Fruit fly (Drosophila melanogaster) whole organism, embryonic: ENCODE results near the gene Tg.

Experiments used
- Bgb ChIP-seq: fragments of 200-800 bp; sonication (Bioruptor generic); IDR thresholded peaks from 2 replicates; pipeline ENCODE4 v1.3.6; 2022; ENCODE audit warnings: missing biosample characterization, missing genetic modification characterization; ENCODE audit not compliant: partially characterized antibody
- CG10543 ChIP-seq: fragments of 200-800 bp; sonication (Bioruptor generic); optimal IDR thresholded peaks from 3 replicates; lab custom pipeline; 2017; ENCODE audit warnings: missing biosample characterization, mild to moderate bottlenecking, missing genetic modification characterization, moderate library complexity
- CG11560 ChIP-seq: fragments of 200-800 bp; sonication (Bioruptor generic); IDR thresholded peaks from 3 replicates; pipeline ENCODE4 v1.3.6; 2022; ENCODE audit warnings: missing biosample characterization, missing genetic modification characterization
- CG1233 ChIP-seq: fragments of 200-800 bp; sonication (Bioruptor generic); optimal IDR thresholded peaks from 4 replicates; lab custom pipeline; 2018; ENCODE audit warnings: missing biosample characterization, mild to moderate bottlenecking, missing genetic modification characterization
- CG13624 ChIP-seq: fragments of 200-800 bp; sonication (Bioruptor generic); optimal IDR thresholded peaks from 2 replicates; lab custom pipeline; 2016; ENCODE audit warnings: missing biosample characterization, missing genetic modification characterization
- CG15269 ChIP-seq: fragments of 200-800 bp; sonication (Bioruptor generic); optimal IDR thresholded peaks from 2 replicates; lab custom pipeline; 2018; ENCODE audit warnings: missing biosample characterization, mild to moderate bottlenecking, missing genetic modification characterization, moderate library complexity
- CG15601 ChIP-seq: fragments of 200-800 bp; sonication (Bioruptor generic); optimal IDR thresholded peaks from 3 replicates; lab custom pipeline; 2019; ENCODE audit warnings: missing biosample characterization, mild to moderate bottlenecking, missing genetic modification characterization, moderate library complexity
- CG17186 ChIP-seq: fragments of 200-800 bp; sonication (Bioruptor generic); optimal IDR thresholded peaks from 3 replicates; lab custom pipeline; 2017; ENCODE audit warnings: missing biosample characterization, missing genetic modification reagents, missing genetic modification characterization
- CG18262 ChIP-seq: fragments of 200-800 bp; optimal IDR thresholded peaks from 3 replicates; lab custom pipeline; 2019; ENCODE audit warnings: missing biosample characterization, mild to moderate bottlenecking, missing genetic modification characterization, moderate library complexity
- CG31224 ChIP-seq: fragments of 200-800 bp; sonication (Bioruptor generic); IDR thresholded peaks from 2 replicates; pipeline ENCODE4 v1.3.6; 2022; ENCODE audit warnings: missing biosample characterization, missing genetic modification characterization
- CG32767 ChIP-seq: fragments of 200-800 bp; sonication (Bioruptor generic); IDR thresholded peaks from 2 replicates; pipeline ENCODE4 v1.3.6; 2022; ENCODE audit warnings: missing biosample characterization, missing genetic modification characterization
- CG4854 ChIP-seq: fragments of 200-800 bp; sonication (Bioruptor generic); optimal IDR thresholded peaks from 2 replicates; lab custom pipeline; 2016; ENCODE audit warnings: missing biosample characterization, missing genetic modification characterization, inconsistent platforms
- CG7786 ChIP-seq: fragments of 200-800 bp; sonication (Bioruptor generic); optimal IDR thresholded peaks from 2 replicates; lab custom pipeline; 2016; ENCODE audit warnings: missing biosample characterization, missing genetic modification characterization
- CG7928 ChIP-seq: fragments of 200-800 bp; sonication (Bioruptor generic); optimal IDR thresholded peaks from 2 replicates; lab custom pipeline; 2017; ENCODE audit warnings: missing biosample characterization, mild to moderate bottlenecking, missing genetic modification characterization
- CoRest ChIP-seq: fragments of 200-800 bp; sonication (Bioruptor generic); optimal IDR thresholded peaks from 3 replicates; lab custom pipeline; 2018; ENCODE audit warnings: missing biosample characterization, mild to moderate bottlenecking, missing genetic modification characterization, moderate library complexity
- D19B ChIP-seq: fragments of 200-800 bp; sonication (Bioruptor generic); optimal IDR thresholded peaks from 2 replicates; lab custom pipeline; 2017; ENCODE audit warnings: missing biosample characterization, mild to moderate bottlenecking, missing genetic modification characterization
- Dek ChIP-seq: fragments of 200-800 bp; sonication (Bioruptor generic); optimal IDR thresholded peaks from 3 replicates; lab custom pipeline; 2019; ENCODE audit warnings: missing biosample characterization, mild to moderate bottlenecking, missing genetic modification characterization, moderate library complexity
- Doc3 ChIP-seq: fragments of 200-800 bp; sonication (Bioruptor generic); IDR thresholded peaks from 3 replicates; pipeline ENCODE4 v1.3.6; 2022; ENCODE audit warnings: missing biosample characterization, missing genetic modification characterization; ENCODE audit not compliant: partially characterized antibody
- ERR ChIP-seq: fragments of 200-800 bp; sonication (Bioruptor generic); optimal IDR thresholded peaks from 2 replicates; lab custom pipeline; 2016; ENCODE audit warnings: missing biosample characterization, missing genetic modification characterization
- Oli ChIP-seq: fragments of 200-800 bp; sonication (Bioruptor generic); optimal IDR thresholded peaks from 2 replicates; lab custom pipeline; 2018; ENCODE audit warnings: missing biosample characterization, mild to moderate bottlenecking, missing genetic modification characterization, moderate library complexity
- Sry-δ ChIP-seq: fragments of 200-800 bp; sonication (Bioruptor generic); optimal IDR thresholded peaks from 2 replicates; lab custom pipeline; 2016; ENCODE audit warnings: missing biosample characterization, missing genetic modification characterization
- TFAM ChIP-seq: fragments of 200-800 bp; sonication (Bioruptor generic); optimal IDR thresholded peaks from 2 replicates; lab custom pipeline; 2017; ENCODE audit warnings: missing biosample characterization, missing genetic modification characterization, inconsistent platforms
- Xrp1 ChIP-seq: fragments of 200-800 bp; sonication (Bioruptor generic); IDR thresholded peaks from 2 replicates; pipeline ENCODE4 v1.3.6; 2022; ENCODE audit warnings: missing biosample characterization, missing genetic modification characterization
- YL-1 ChIP-seq: fragments of 200-800 bp; sonication (Bioruptor generic); optimal IDR thresholded peaks from 3 replicates; lab custom pipeline; 2017; ENCODE audit warnings: missing biosample characterization, mild to moderate bottlenecking, missing genetic modification characterization
- ap ChIP-seq: fragments of 200-800 bp; sonication (Bioruptor generic); IDR thresholded peaks from 2 replicates; pipeline ENCODE4 v1.3.6; 2022; ENCODE audit warnings: missing biosample characterization, missing genetic modification characterization
- bbx ChIP-seq: fragments of 200-800 bp; sonication (Bioruptor generic); IDR thresholded peaks from 2 replicates; pipeline ENCODE4 v1.3.6; 2022; ENCODE audit warnings: missing biosample characterization, missing genetic modification characterization; ENCODE audit not compliant: partially characterized antibody
- dysf ChIP-seq: fragments of 200-800 bp; sonication (Bioruptor generic); IDR thresholded peaks from 3 replicates; pipeline ENCODE4 v1.3.6; 2022; ENCODE audit warnings: missing biosample characterization, missing genetic modification characterization
- emc ChIP-seq: fragments of 200-800 bp; sonication (Bioruptor generic); optimal IDR thresholded peaks from 2 replicates; lab custom pipeline; 2016; ENCODE audit warnings: missing biosample characterization, missing genetic modification characterization
- fd102C ChIP-seq: fragments of 200-800 bp; sonication (Bioruptor generic); optimal IDR thresholded peaks from 2 replicates; lab custom pipeline; 2018; ENCODE audit warnings: missing biosample characterization, mild to moderate bottlenecking, missing genetic modification characterization, moderate library complexity
- grau ChIP-seq: fragments of 200-800 bp; optimal IDR thresholded peaks from 3 replicates; lab custom pipeline; 2019; ENCODE audit warnings: missing biosample characterization, mild to moderate bottlenecking, missing genetic modification characterization, moderate library complexity
- gro ChIP-seq: fragments of 200-800 bp; sonication (Bioruptor generic); optimal IDR thresholded peaks from 2 replicates; lab custom pipeline; 2016; ENCODE audit warnings: missing biosample characterization, missing genetic modification characterization
- gsb ChIP-seq: fragments of 200-800 bp; sonication (Bioruptor generic); IDR thresholded peaks from 2 replicates; pipeline ENCODE4 v1.3.6; 2022; ENCODE audit warnings: missing biosample characterization, missing genetic modification characterization
- hkb ChIP-seq, 2 experiments: fragments of 200-800 bp in 1 of 2; fragments of >200 bp in 1 of 2; sonication (Bioruptor generic) in 1 of 2; IDR thresholded peaks in 1 of 2; optimal IDR thresholded peaks in 1 of 2; 2 replicates each; pipeline versions ENCODE4 v1.3.6 to Lab custom; 2017 to 2022; ENCODE audit warnings: missing biosample characterization in 1 of 2, missing genetic modification characterization in 1 of 2
- lbe ChIP-seq: fragments of 200-800 bp; sonication (Bioruptor generic); optimal IDR thresholded peaks from 2 replicates; lab custom pipeline; 2016; ENCODE audit warnings: missing biosample characterization, mild to moderate bottlenecking, missing genetic modification characterization
- nau ChIP-seq: fragments of 200-800 bp; sonication (Bioruptor generic); optimal IDR thresholded peaks from 3 replicates; lab custom pipeline; 2017; ENCODE audit warnings: missing biosample characterization, mild to moderate bottlenecking, missing genetic modification characterization, missing genetic modification reagents
- nerfin-1 ChIP-seq: fragments of 200-800 bp; sonication (Bioruptor generic); optimal IDR thresholded peaks from 3 replicates; lab custom pipeline; 2019; ENCODE audit warnings: missing biosample characterization, mild to moderate bottlenecking, missing genetic modification characterization, moderate library complexity
- odd ChIP-seq: fragments of 200-800 bp; sonication (Bioruptor generic); optimal IDR thresholded peaks from 2 replicates; lab custom pipeline; 2017; ENCODE audit warnings: missing biosample characterization, mild to moderate bottlenecking, missing genetic modification characterization
- pan ChIP-seq, 4 experiments: fragments of >200 bp in 3 of 4; fragments of 200-800 bp in 1 of 4; sonication (Bioruptor generic) in 1 of 4; optimal IDR thresholded peaks in 3 of 4; IDR thresholded peaks in 1 of 4; 2 replicates each; pipeline versions ENCODE4 v1.3.6 to Lab custom; 2017 to 2022; ENCODE audit warnings: missing biosample characterization in 2 of 4, missing genetic modification characterization in 2 of 4, mixed read lengths in 1 of 4
- pros ChIP-seq: fragments of 200-800 bp; sonication (Bioruptor generic); optimal IDR thresholded peaks from 3 replicates; lab custom pipeline; 2019; ENCODE audit warnings: missing biosample characterization, mild to moderate bottlenecking, missing genetic modification characterization, moderate library complexity
- salm ChIP-seq: fragments of 200-800 bp; sonication (Bioruptor generic); optimal IDR thresholded peaks from 2 replicates; lab custom pipeline; 2018; ENCODE audit warnings: missing biosample characterization, mild to moderate bottlenecking, missing genetic modification characterization
- schlank ChIP-seq: fragments of 200-800 bp; sonication (Bioruptor generic); optimal IDR thresholded peaks from 2 replicates; lab custom pipeline; 2018; ENCODE audit warnings: missing biosample characterization, mild to moderate bottlenecking, missing genetic modification characterization
- sens-2 ChIP-seq: fragments of 200-800 bp; sonication (Bioruptor generic); IDR thresholded peaks from 2 replicates; pipeline ENCODE4 v1.3.6; 2022; ENCODE audit warnings: missing biosample characterization, missing genetic modification characterization
- vnd ChIP-seq: fragments of 200-800 bp; sonication (Bioruptor generic); IDR thresholded peaks from 3 replicates; pipeline ENCODE4 v1.3.6; 2022; ENCODE audit warnings: missing biosample characterization, missing genetic modification characterization; ENCODE audit not compliant: partially characterized antibody
- wdn ChIP-seq: fragments of 200-800 bp; sonication (Bioruptor generic); IDR thresholded peaks from 2 replicates; pipeline ENCODE4 v1.3.6; 2022; ENCODE audit warnings: missing biosample characterization, missing genetic modification characterization
- zfh1 ChIP-seq: fragments of 200-800 bp; sonication (Bioruptor generic); IDR thresholded peaks from 3 replicates; pipeline ENCODE4 v1.3.6; 2022; ENCODE audit warnings: missing biosample characterization, missing genetic modification characterization

The Tg gene

DNA sequence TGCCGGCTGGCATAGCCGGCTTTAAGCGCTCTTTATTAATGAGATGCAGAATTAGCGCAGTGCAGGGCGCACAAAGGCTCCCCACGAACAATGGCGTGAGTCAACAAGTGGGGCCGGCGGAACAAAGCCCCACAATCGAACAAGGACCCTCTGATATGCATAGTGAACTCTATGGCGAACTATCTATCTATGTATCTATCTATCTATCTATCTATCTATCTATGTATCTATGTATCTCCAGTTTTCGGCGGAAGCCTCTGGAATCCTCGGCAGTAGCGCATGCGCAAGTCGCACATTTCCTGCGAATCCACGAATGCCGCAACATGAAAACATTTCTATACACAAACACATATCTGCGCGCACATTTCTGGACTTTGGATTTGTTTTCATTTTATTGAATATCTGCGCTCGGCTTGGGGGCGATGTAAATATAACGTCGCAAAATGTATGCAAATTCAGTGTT is 10.6 kb upstream of the Tg start (continued):
- no peak for TF ChIP-seq fd102C (GFP tag; lab: Kevin White, UChicago)
- TF ChIP-seq CG10543 (GFP tag; lab: Kevin White, UChicago) = peak; percentile 25
- TF ChIP-seq CG1233 (GFP tag; lab: Kevin White, UChicago) = peak; percentile 10
- peak; percentile 68 for TF ChIP-seq gro (GFP tag; lab: Kevin White, UChicago)
- TF ChIP-seq lbe (GFP tag; lab: Kevin White, UChicago) = peak; percentile 82
- TF ChIP-seq dysf (GFP tag; lab: Robert Waterston, UW) = peak; percentile 18; the same call in 1 of the 3 replicates
- no peak for TF ChIP-seq Oli
- peak; percentile 8 for TF ChIP-seq CG7928 (GFP tag; lab: Kevin White, UChicago)
- TF ChIP-seq CG15269 (tag; lab: Kevin White, UChicago) = no peak
- TF ChIP-seq nerfin-1 (tag; lab: Kevin White, UChicago) = peak; percentile 95
- 0 out of 2 replicates have a peak, but pooled peaks have one; percentile 19 for TF ChIP-seq CG31224 (GFP tag; lab: Robert Waterston, UW)
- TF ChIP-seq emc (GFP tag; lab: Kevin White, UChicago) = peak; percentile 19
- TF ChIP-seq D19B (GFP tag; lab: Kevin White, UChicago) = peak; percentile 61
- peak; percentile 50 for TF ChIP-seq CG13624

DNA sequence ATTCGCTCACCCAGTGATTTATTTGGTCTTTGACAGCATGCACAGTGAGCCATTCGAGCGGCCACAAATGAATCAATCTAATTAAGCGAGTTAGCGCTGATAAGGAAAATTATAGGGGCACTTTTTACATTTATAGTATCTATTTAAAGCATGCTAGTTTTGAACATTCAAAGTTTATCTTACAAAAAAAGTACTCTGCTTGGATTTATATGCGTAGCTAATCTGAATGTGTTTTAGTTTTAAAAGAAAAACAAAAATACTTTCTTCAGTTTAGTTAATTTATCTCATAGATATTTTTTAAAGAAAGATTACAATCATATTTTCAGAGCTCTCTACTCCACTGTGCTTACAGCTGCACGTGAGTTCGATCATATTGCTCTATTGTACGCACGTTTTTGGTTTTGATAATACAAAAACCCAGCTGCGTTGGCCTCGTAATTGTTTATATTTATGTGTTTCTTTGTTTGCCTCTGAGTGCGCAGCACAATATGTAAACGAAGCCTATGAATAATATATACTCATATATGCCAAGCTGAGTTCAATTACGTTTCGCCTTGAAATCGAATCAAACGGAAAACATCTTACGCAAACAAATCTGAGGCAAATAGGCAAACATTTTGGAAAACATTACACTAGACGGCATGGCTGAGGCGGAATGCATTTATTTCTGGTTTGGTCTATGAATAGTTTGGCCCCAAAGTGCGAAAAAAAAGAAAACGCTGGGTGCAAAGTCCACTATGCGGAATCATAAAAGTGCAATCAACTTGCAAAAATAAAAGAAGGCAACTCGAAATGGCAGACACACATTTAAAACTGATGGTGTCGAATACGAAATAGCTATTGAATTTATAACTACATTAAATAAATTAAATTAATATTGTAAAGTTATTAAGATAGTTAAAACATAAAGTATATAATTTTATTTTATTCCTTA is 9.2 kb upstream of the Tg start:
- peak; percentile 69 for TF ChIP-seq ap (GFP tag; lab: Robert Waterston, UW)
- TF ChIP-seq nau (GFP tag; lab: Kevin White, UChicago) = peak; percentile 89
- peak; percentile 93 for TF ChIP-seq CoRest (tag; lab: Kevin White, UChicago)
- TF ChIP-seq Bgb (GFP tag; lab: Robert Waterston, UW) = no peak
- peak; percentile 48 for TF ChIP-seq schlank (tag; lab: Kevin White, UChicago)
- peak; percentile 83 for TF ChIP-seq CG7786
- TF ChIP-seq salm = peak; percentile 67
- TF ChIP-seq CG15601 (tag; lab: Kevin White, UChicago) = peak; percentile 65
- TF ChIP-seq Dek = peak; percentile 81
- TF ChIP-seq ERR = peak; percentile 71
- TF ChIP-seq sens-2 (GFP tag; lab: Robert Waterston, UW) = peak; percentile 59
- TF ChIP-seq Doc3 (GFP tag; lab: Robert Waterston, UW) = no peak
- TF ChIP-seq CG4854 (GFP tag; lab: Kevin White, UChicago) = peak; percentile 72
- TF ChIP-seq bbx (GFP tag; lab: Robert Waterston, UW) = no peak
- no peak for TF ChIP-seq hkb (optimal IDR thresholded peaks at IDR 0.05; lab: Kevin White, UChicago)
- peak; percentile 86 for TF ChIP-seq hkb (GFP tag; IDR thresholded peaks at IDR 0.05; lab: Robert Waterston, UW)
- TF ChIP-seq gsb = peak; percentile 82
- TF ChIP-seq pan (optimal IDR thresholded peaks at IDR 0.05; lab: Kevin White, UChicago) = no peak
- TF ChIP-seq pan (GFP tag; optimal IDR thresholded peaks at IDR 0.05 in 1 of 2, IDR thresholded peaks at IDR 0.05 in 1 of 2) = peak in 1 of 2 experiments; percentile 87
- TF ChIP-seq wdn (GFP tag; lab: Robert Waterston, UW) = peak; percentile 79
- TF ChIP-seq grau (tag; lab: Kevin White, UChicago) = peak; percentile 91
- TF ChIP-seq Xrp1 (GFP tag; lab: Robert Waterston, UW) = peak; percentile 87
- TF ChIP-seq pros (GFP tag; lab: Kevin White, UChicago) = peak; percentile 33
- peak; percentile 77 for TF ChIP-seq CG11560
- peak; percentile 93 for TF ChIP-seq CG18262 (tag; lab: Kevin White, UChicago)
- peak; percentile 76 for TF ChIP-seq zfh1 (GFP tag; lab: Robert Waterston, UW)
- no peak for TF ChIP-seq TFAM (GFP tag; lab: Kevin White, UChicago)
- TF ChIP-seq CG32767 = peak; percentile 84
- TF ChIP-seq Sry-δ (GFP tag; lab: Kevin White, UChicago) = peak; percentile 44
- peak; percentile 84 for TF ChIP-seq odd
- TF ChIP-seq CG17186 (GFP tag; lab: Kevin White, UChicago) = no peak
- peak; percentile 61 for TF ChIP-seq YL-1 (GFP tag; lab: Kevin White, UChicago)
- TF ChIP-seq vnd (GFP tag; lab: Robert Waterston, UW) = no peak
